Fruit fly (Drosophila melanogaster) whole organism, embryonic: ENCODE measurements around the gene CG32713.

Experiments
- Adf1 ChIP-seq: fragments of 200-800 bp; sonication (Bioruptor generic); IDR thresholded peaks from 2 replicates; pipeline ENCODE4 v1.3.6; 2022; ENCODE audit warnings: missing biosample characterization, missing genetic modification characterization
- B-H1 ChIP-seq: fragments of 200-800 bp; sonication (Bioruptor generic); IDR thresholded peaks from 3 replicates; pipeline ENCODE4 v1.3.6; 2022; ENCODE audit warnings: missing biosample characterization, missing genetic modification characterization
- BtbVII ChIP-seq: fragments of 200-800 bp; sonication (Bioruptor generic); optimal IDR thresholded peaks from 3 replicates; lab custom pipeline; 2017; ENCODE audit warnings: missing biosample characterization, mild to moderate bottlenecking, missing genetic modification characterization
- CG10209 ChIP-seq: fragments of 200-800 bp; sonication (Bioruptor generic); optimal IDR thresholded peaks from 3 replicates; lab custom pipeline; 2017; ENCODE audit warnings: missing biosample characterization, mild to moderate bottlenecking, missing genetic modification characterization, missing genetic modification reagents
- CG10431 ChIP-seq: fragments of 200-800 bp; sonication (Bioruptor generic); optimal IDR thresholded peaks from 3 replicates; lab custom pipeline; 2018; ENCODE audit warnings: missing biosample characterization, mild to moderate bottlenecking, missing genetic modification characterization
- CG11696 ChIP-seq: fragments of 200-800 bp; sonication (Bioruptor generic); IDR thresholded peaks from 2 replicates; pipeline ENCODE4 v1.3.6; 2022; ENCODE audit warnings: missing biosample characterization, missing genetic modification characterization
- CG12299 ChIP-seq: fragments of 200-800 bp; sonication (Bioruptor generic); optimal IDR thresholded peaks from 2 replicates; lab custom pipeline; 2018; ENCODE audit warnings: missing biosample characterization, mild to moderate bottlenecking, missing genetic modification characterization
- CG12391 ChIP-seq: fragments of 200-800 bp; sonication (Bioruptor generic); optimal IDR thresholded peaks from 3 replicates; lab custom pipeline; 2018; ENCODE audit warnings: missing biosample characterization, mild to moderate bottlenecking, missing genetic modification characterization, moderate library complexity
- CG13123 ChIP-seq: fragments of 200-800 bp; sonication (Bioruptor generic); optimal IDR thresholded peaks from 2 replicates; lab custom pipeline; 2016; ENCODE audit warnings: missing biosample characterization, missing genetic modification characterization
- CG14050 ChIP-seq: fragments of 200-800 bp; sonication (Bioruptor generic); IDR thresholded peaks from 3 replicates; pipeline ENCODE4 v1.3.6; 2022; ENCODE audit warnings: missing biosample characterization, missing genetic modification characterization
- CG15514 ChIP-seq: fragments of 200-800 bp; sonication (Bioruptor generic); optimal IDR thresholded peaks from 3 replicates; lab custom pipeline; 2017; ENCODE audit warnings: missing biosample characterization, missing genetic modification characterization, mild to moderate bottlenecking, moderate library complexity, missing genetic modification reagents
- CG15601 ChIP-seq: fragments of 200-800 bp; sonication (Bioruptor generic); optimal IDR thresholded peaks from 3 replicates; lab custom pipeline; 2019; ENCODE audit warnings: missing biosample characterization, mild to moderate bottlenecking, missing genetic modification characterization, moderate library complexity
- CG17186 ChIP-seq: fragments of 200-800 bp; sonication (Bioruptor generic); optimal IDR thresholded peaks from 3 replicates; lab custom pipeline; 2017; ENCODE audit warnings: missing biosample characterization, missing genetic modification reagents, missing genetic modification characterization
- CG17328 ChIP-seq: fragments of 200-800 bp; sonication (Bioruptor generic); IDR thresholded peaks from 2 replicates; pipeline ENCODE4 v1.3.6; 2022; ENCODE audit warnings: missing biosample characterization, missing genetic modification characterization
- CG17359 ChIP-seq: fragments of 200-800 bp; sonication (Bioruptor generic); optimal IDR thresholded peaks from 3 replicates; lab custom pipeline; 2018; ENCODE audit warnings: missing biosample characterization, mild to moderate bottlenecking, missing genetic modification characterization, moderate library complexity
- CG17912 ChIP-seq: fragments of 200-800 bp; sonication (Bioruptor generic); optimal IDR thresholded peaks from 2 replicates; lab custom pipeline; 2018; ENCODE audit warnings: missing biosample characterization, mild to moderate bottlenecking, missing genetic modification characterization
- CG30403 ChIP-seq: fragments of 200-800 bp; sonication (Bioruptor generic); optimal IDR thresholded peaks from 3 replicates; lab custom pipeline; 2016; ENCODE audit warnings: missing biosample characterization, missing genetic modification characterization
- CG31441 ChIP-seq: fragments of 200-800 bp; sonication (Bioruptor generic); IDR thresholded peaks from 2 replicates; pipeline ENCODE4 v1.3.6; 2022; ENCODE audit warnings: missing biosample characterization, missing genetic modification characterization
- CG4360 ChIP-seq: fragments of 200-800 bp; sonication (Bioruptor generic); IDR thresholded peaks from 2 replicates; pipeline ENCODE4 v1.3.6; 2022; ENCODE audit warnings: missing biosample characterization, missing genetic modification characterization
- CG7556 ChIP-seq: fragments of 200-800 bp; sonication (Bioruptor generic); optimal IDR thresholded peaks from 2 replicates; lab custom pipeline; 2017; ENCODE audit warnings: missing biosample characterization, mild to moderate bottlenecking, missing genetic modification characterization
- CG7839 ChIP-seq: fragments of 200-800 bp; sonication (Bioruptor generic); optimal IDR thresholded peaks from 3 replicates; lab custom pipeline; 2018; ENCODE audit warnings: missing biosample characterization, mild to moderate bottlenecking, missing genetic modification characterization, moderate library complexity
- CG9932 ChIP-seq: fragments of 200-800 bp; sonication (Bioruptor generic); IDR thresholded peaks from 2 replicates; pipeline ENCODE4 v1.3.6; 2022; ENCODE audit warnings: missing biosample characterization, missing genetic modification characterization
- Dfd ChIP-seq, 2 experiments: fragments of >200 bp; optimal IDR thresholded peaks; 2 replicates each; lab custom pipeline; 2017; ENCODE audit warnings: missing biosample characterization in 2 of 2, missing genetic modification characterization in 2 of 2
- Doc2 ChIP-seq: fragments of 200-800 bp; sonication (Bioruptor generic); IDR thresholded peaks from 2 replicates; pipeline ENCODE4 v1.3.6; 2022; ENCODE audit warnings: missing biosample characterization, missing genetic modification characterization
- Dref ChIP-seq: fragments of 200-800 bp; sonication (Bioruptor generic); IDR thresholded peaks from 2 replicates; pipeline ENCODE4 v1.3.6; 2022; ENCODE audit warnings: missing biosample characterization, missing genetic modification characterization
- H15 ChIP-seq: fragments of 200-800 bp; sonication (Bioruptor generic); IDR thresholded peaks from 3 replicates; pipeline ENCODE4 v1.3.6; 2022; ENCODE audit warnings: missing biosample characterization, missing genetic modification characterization
- Hmr ChIP-seq: fragments of 200-800 bp; sonication (Bioruptor generic); optimal IDR thresholded peaks from 3 replicates; lab custom pipeline; 2017; ENCODE audit warnings: mild to moderate bottlenecking, missing biosample characterization, missing genetic modification reagents, missing genetic modification characterization
- Jarid2 ChIP-seq: fragments of 200-800 bp; sonication (Bioruptor generic); optimal IDR thresholded peaks from 3 replicates; lab custom pipeline; 2017; ENCODE audit warnings: mild to moderate bottlenecking, missing biosample characterization, missing genetic modification reagents, missing genetic modification characterization
- Mrtf ChIP-seq: fragments of 200-800 bp; sonication (Bioruptor generic); IDR thresholded peaks from 3 replicates; pipeline ENCODE4 v1.3.6; 2022; ENCODE audit warnings: missing biosample characterization, missing genetic modification characterization
- Side ChIP-seq: fragments of 200-800 bp; sonication (Bioruptor generic); optimal IDR thresholded peaks from 2 replicates; lab custom pipeline; 2016; ENCODE audit warnings: missing biosample characterization, missing genetic modification characterization
- Sry-δ ChIP-seq: fragments of 200-800 bp; sonication (Bioruptor generic); optimal IDR thresholded peaks from 2 replicates; lab custom pipeline; 2016; ENCODE audit warnings: missing biosample characterization, missing genetic modification characterization
- Trl ChIP-seq, 3 experiments: fragments of >200 bp in 2 of 3; fragments of 200-800 bp in 1 of 3; sonication (Bioruptor generic) in 1 of 3; optimal IDR thresholded peaks; 2 replicates in 1 of 3; 3 replicates in 2 of 3; lab custom pipeline; 2016 to 2017; ENCODE audit warnings: missing biosample characterization in 1 of 3, missing genetic modification characterization in 1 of 3
- al ChIP-seq: fragments of 200-800 bp; sonication (Bioruptor generic); IDR thresholded peaks from 2 replicates; pipeline ENCODE4 v1.3.6; 2022; ENCODE audit warnings: missing biosample characterization, missing genetic modification characterization
- cg ChIP-seq: fragments of 200-800 bp; sonication (Bioruptor generic); optimal IDR thresholded peaks from 3 replicates; lab custom pipeline; 2019; ENCODE audit warnings: missing biosample characterization, mild to moderate bottlenecking, missing genetic modification characterization, moderate library complexity
- danr ChIP-seq: fragments of 200-800 bp; sonication (Bioruptor generic); IDR thresholded peaks from 2 replicates; pipeline ENCODE4 v1.3.6; 2022; ENCODE audit warnings: missing biosample characterization, missing genetic modification characterization
- dati ChIP-seq: fragments of 200-800 bp; sonication (Bioruptor generic); IDR thresholded peaks from 2 replicates; pipeline ENCODE4 v1.3.6; 2022; ENCODE audit warnings: missing biosample characterization, missing genetic modification characterization
- esg ChIP-seq: fragments of 200-800 bp; sonication (Bioruptor generic); conservative IDR thresholded peaks from 2 replicates; pipeline ENCODE4 v1.3.6; 2022; ENCODE audit warnings: missing biosample characterization, missing genetic modification characterization
- gcm ChIP-seq: fragments of 200-800 bp; sonication (Bioruptor generic); optimal IDR thresholded peaks from 2 replicates; lab custom pipeline; 2019; ENCODE audit warnings: missing biosample characterization, mild to moderate bottlenecking, missing genetic modification characterization, moderate library complexity
- grau ChIP-seq: fragments of 200-800 bp; optimal IDR thresholded peaks from 3 replicates; lab custom pipeline; 2019; ENCODE audit warnings: missing biosample characterization, mild to moderate bottlenecking, missing genetic modification characterization, moderate library complexity
- gro ChIP-seq: fragments of 200-800 bp; sonication (Bioruptor generic); optimal IDR thresholded peaks from 2 replicates; lab custom pipeline; 2016; ENCODE audit warnings: missing biosample characterization, missing genetic modification characterization
- ham ChIP-seq: fragments of 200-800 bp; sonication (Bioruptor generic); IDR thresholded peaks from 2 replicates; pipeline ENCODE4 v1.3.6; 2022; ENCODE audit warnings: missing biosample characterization, missing genetic modification characterization
- kah ChIP-seq: fragments of 200-800 bp; sonication (Bioruptor generic); optimal IDR thresholded peaks from 2 replicates; lab custom pipeline; 2018; ENCODE audit warnings: missing biosample characterization, mild to moderate bottlenecking, missing genetic modification characterization
- mam ChIP-seq: fragments of 200-800 bp; sonication (Bioruptor generic); optimal IDR thresholded peaks from 3 replicates; lab custom pipeline; 2016; ENCODE audit warnings: missing biosample characterization, missing genetic modification characterization
- mirr ChIP-seq: fragments of 200-800 bp; sonication (Bioruptor generic); optimal IDR thresholded peaks from 3 replicates; lab custom pipeline; 2018; ENCODE audit warnings: missing biosample characterization, mild to moderate bottlenecking, missing genetic modification characterization
- p53 ChIP-seq: fragments of 200-800 bp; sonication (Bioruptor generic); optimal IDR thresholded peaks from 2 replicates; lab custom pipeline; 2016; ENCODE audit warnings: missing biosample characterization, missing genetic modification characterization
- pan ChIP-seq, 4 experiments: fragments of >200 bp in 3 of 4; fragments of 200-800 bp in 1 of 4; sonication (Bioruptor generic) in 1 of 4; optimal IDR thresholded peaks in 3 of 4; IDR thresholded peaks in 1 of 4; 2 replicates each; pipeline versions ENCODE4 v1.3.6 to Lab custom; 2017 to 2022; ENCODE audit warnings: missing biosample characterization in 2 of 4, missing genetic modification characterization in 2 of 4, mixed read lengths in 1 of 4
- pb ChIP-seq: fragments of 200-800 bp; sonication (Bioruptor generic); optimal IDR thresholded peaks from 3 replicates; lab custom pipeline; 2016; ENCODE audit warnings: missing biosample characterization, missing genetic modification characterization
- peb ChIP-seq: fragments of 200-800 bp; sonication (Bioruptor generic); IDR thresholded peaks from 2 replicates; pipeline ENCODE4 v1.3.6; 2022; ENCODE audit warnings: missing biosample characterization, missing genetic modification characterization
- rib ChIP-seq: fragments of 200-800 bp; sonication (Bioruptor generic); IDR thresholded peaks from 2 replicates; pipeline ENCODE4 v1.3.6; 2022; ENCODE audit warnings: missing biosample characterization, missing genetic modification characterization
- tll ChIP-seq, 2 experiments: fragments of 200-800 bp in 1 of 2; fragments of >200 bp in 1 of 2; sonication (Bioruptor generic) in 1 of 2; optimal IDR thresholded peaks; 2 replicates each; lab custom pipeline; 2017 to 2019; ENCODE audit warnings: missing biosample characterization in 2 of 2, missing genetic modification characterization in 2 of 2, mild to moderate bottlenecking in 1 of 2, moderate library complexity in 1 of 2

Gene CG32713

dm6 chrX:8493473-8493872 is 36.0 kb upstream of the CG32713 start (continued):
- no peak for TF ChIP-seq Dfd (GFP tag; optimal IDR thresholded peaks at IDR 0.05; lab: Kevin White, UChicago)
- no peak for TF ChIP-seq pb (GFP tag; lab: Kevin White, UChicago)
- peak; percentile 46; the same call in 1 of the 3 replicates for TF ChIP-seq B-H1 (GFP tag; lab: Robert Waterston, UW)
- no peak for TF ChIP-seq rib (GFP tag; lab: Robert Waterston, UW)
- peak; percentile 29; the same call in 1 of the 2 replicates for TF ChIP-seq CG17328 (GFP tag; lab: Robert Waterston, UW)
- no peak for TF ChIP-seq CG13123 (GFP tag; lab: Kevin White, UChicago)
- no peak for TF ChIP-seq CG17912
- no peak for TF ChIP-seq dati
- TF ChIP-seq Side (GFP tag; lab: Kevin White, UChicago), result no peak
- TF ChIP-seq CG31441, result no peak
- peak; percentile 8 for TF ChIP-seq BtbVII (GFP tag; lab: Kevin White, UChicago)
- TF ChIP-seq CG4360 (GFP tag; lab: Robert Waterston, UW), result no peak
- peak; percentile 22 for TF ChIP-seq CG10209 (GFP tag; lab: Kevin White, UChicago)
- no peak for TF ChIP-seq Adf1 (GFP tag; lab: Robert Waterston, UW)
- TF ChIP-seq CG7839 (tag; lab: Kevin White, UChicago), result peak; percentile 68
- TF ChIP-seq grau (tag; lab: Kevin White, UChicago), result peak; percentile 35
- peak; percentile 34 for TF ChIP-seq CG15514 (GFP tag; lab: Kevin White, UChicago)
- peak; percentile 29; the same call in 1 of the 2 replicates for TF ChIP-seq al (GFP tag; lab: Robert Waterston, UW)
- peak; percentile 27; the same call in 1 of the 2 replicates for TF ChIP-seq danr
- peak; percentile 65 for TF ChIP-seq CG9932 (GFP tag; lab: Robert Waterston, UW)
- no peak for TF ChIP-seq CG17186
- TF ChIP-seq ham (GFP tag; lab: Robert Waterston, UW), result no peak
- TF ChIP-seq CG15601 (tag; lab: Kevin White, UChicago), result no peak
- no peak for TF ChIP-seq Sry-δ (GFP tag; lab: Kevin White, UChicago)
- TF ChIP-seq gcm (GFP tag; lab: Kevin White, UChicago), result no peak
- no peak for TF ChIP-seq CG10431 (GFP tag; lab: Kevin White, UChicago)
- TF ChIP-seq Dref (GFP tag; lab: Robert Waterston, UW), result no peak
- TF ChIP-seq CG7556 (GFP tag; lab: Kevin White, UChicago), result no peak
- peak; percentile 39 for TF ChIP-seq mam (GFP tag; lab: Kevin White, UChicago)
- no peak for TF ChIP-seq cg
- TF ChIP-seq Mrtf (GFP tag; lab: Robert Waterston, UW), result 0 out of 3 replicates have a peak, but pooled peaks have one; percentile 43
- peak; percentile 43 for TF ChIP-seq CG12299 (tag; lab: Kevin White, UChicago)
- TF ChIP-seq CG30403 (GFP tag; lab: Kevin White, UChicago), result peak; percentile 4
- peak; percentile 44 for TF ChIP-seq gro (GFP tag; lab: Kevin White, UChicago)
- no peak for TF ChIP-seq Jarid2
- TF ChIP-seq esg (GFP tag; lab: Robert Waterston, UW), result 0 out of 2 replicates have a peak, but pooled peaks have one; percentile 23
- TF ChIP-seq peb (GFP tag; lab: Robert Waterston, UW), result no peak
- TF ChIP-seq tll (GFP tag; optimal IDR thresholded peaks at IDR 0.05; lab: Kevin White, UChicago), result no peak
- no peak for TF ChIP-seq Trl (optimal IDR thresholded peaks at IDR 0.05; lab: Kevin White, UChicago)
- peak; percentile 12 for TF ChIP-seq Trl (GFP tag; optimal IDR thresholded peaks at IDR 0.05; lab: Kevin White, UChicago)
- TF ChIP-seq mirr, result peak; percentile 19
- TF ChIP-seq Hmr (GFP tag; lab: Kevin White, UChicago), result peak; percentile 57
- 0 out of 3 replicates have a peak, but pooled peaks have one; percentile 50 for TF ChIP-seq H15 (GFP tag; lab: Robert Waterston, UW)
- peak; percentile 20 for TF ChIP-seq CG17359
- TF ChIP-seq pan (optimal IDR thresholded peaks at IDR 0.05; lab: Kevin White, UChicago), result no peak
- peak in 1 of 2 experiments; percentile 41 for TF ChIP-seq pan (GFP tag; optimal IDR thresholded peaks at IDR 0.05 in 1 of 2, IDR thresholded peaks at IDR 0.05 in 1 of 2)
- no peak for TF ChIP-seq p53 (GFP tag; lab: Kevin White, UChicago)
- no peak for TF ChIP-seq kah (GFP tag; lab: Kevin White, UChicago)
- TF ChIP-seq CG12391 (tag; lab: Kevin White, UChicago), result no peak
- peak; percentile 16; the same call in 1 of the 3 replicates for TF ChIP-seq CG14050
- peak; percentile 75 for TF ChIP-seq CG11696
- TF ChIP-seq Doc2, result peak; percentile 50; the same call in 1 of the 2 replicates
